Worm (Caenorhabditis elegans) whole organism, L3 larva: ENCODE measurements around the gene C02F12.8.

ENCODE experiments used
- ZK546.5 ChIP-seq: sonication (generic microtip); optimal IDR thresholded peaks from 2 replicates; lab custom pipeline; 2017; ENCODE audit warnings: missing biosample characterization, missing genetic modification characterization
- ama-1 ChIP-seq: fragments of 150-350 bp; optimal IDR thresholded peaks from 2 replicates; lab custom pipeline; 2018
- ceh-16 ChIP-seq: sonication (generic microtip); optimal IDR thresholded peaks from 2 replicates; lab custom pipeline; 2017; ENCODE audit warnings: missing biosample characterization, missing genetic modification characterization
- ceh-28 ChIP-seq: fragments of 150-350 bp; optimal IDR thresholded peaks from 2 replicates; lab custom pipeline; 2014; ENCODE audit warnings: missing biosample characterization, missing genetic modification reagents, missing genetic modification characterization
- ceh-82 ChIP-seq: fragments of 150-350 bp; optimal IDR thresholded peaks from 2 replicates; lab custom pipeline; 2014; ENCODE audit warnings: missing biosample characterization, missing genetic modification characterization
- daf-12 ChIP-seq: fragments of 150-350 bp; optimal IDR thresholded peaks from 2 replicates; lab custom pipeline; 2014; ENCODE audit warnings: missing biosample characterization, missing genetic modification reagents, missing genetic modification characterization
- egl-5 ChIP-seq: fragments of 150-350 bp; optimal IDR thresholded peaks from 2 replicates; lab custom pipeline; 2017; ENCODE audit warnings: missing biosample characterization, missing genetic modification reagents, missing genetic modification characterization, inconsistent platforms
- elt-1 ChIP-seq: fragments of 150-350 bp; optimal IDR thresholded peaks from 2 replicates; lab custom pipeline; 2014; ENCODE audit warnings: missing biosample characterization, missing genetic modification characterization
- elt-2 ChIP-seq: sonication (generic microtip); optimal IDR thresholded peaks from 2 replicates; lab custom pipeline; 2016; ENCODE audit warnings: missing genetic modification reagents, mild to moderate bottlenecking, missing genetic modification characterization, missing compliant biosample characterization
- elt-3 ChIP-seq, 3 experiments: fragments of 150-350 bp in 1 of 3; sonication (generic microtip) in 2 of 3; optimal IDR thresholded peaks; 2 replicates in 2 of 3; 4 replicates in 1 of 3; lab custom pipeline; 2014 to 2017; ENCODE audit warnings: missing biosample characterization in 3 of 3, missing genetic modification characterization in 3 of 3
- eor-1 ChIP-seq, 2 experiments: fragments of 150-350 bp; optimal IDR thresholded peaks; 2 replicates each; lab custom pipeline; 2014 to 2018; ENCODE audit warnings: missing biosample characterization in 2 of 2, missing genetic modification characterization in 2 of 2
- fkh-10 ChIP-seq: sonication (generic microtip); optimal IDR thresholded peaks from 2 replicates; lab custom pipeline; 2017; ENCODE audit warnings: missing biosample characterization, missing genetic modification reagents, missing genetic modification characterization
- fos-1 ChIP-seq: fragments of 150-350 bp; optimal IDR thresholded peaks from 2 replicates; lab custom pipeline; 2014; ENCODE audit warnings: missing biosample characterization, missing genetic modification characterization
- jun-1 ChIP-seq: fragments of 150-350 bp; optimal IDR thresholded peaks from 2 replicates; lab custom pipeline; 2014; ENCODE audit warnings: missing biosample characterization, missing genetic modification reagents, missing genetic modification characterization
- lin-15B ChIP-seq: fragments of 150-350 bp; optimal IDR thresholded peaks from 2 replicates; lab custom pipeline; 2014; ENCODE audit warnings: missing biosample characterization, missing genetic modification characterization
- lin-39 ChIP-seq: fragments of 150-350 bp; optimal IDR thresholded peaks from 2 replicates; lab custom pipeline; 2018; ENCODE audit warnings: missing biosample characterization, missing genetic modification reagents, missing genetic modification characterization
- lsy-12 ChIP-seq: sonication (generic microtip); optimal IDR thresholded peaks from 2 replicates; lab custom pipeline; 2016; ENCODE audit warnings: mild to moderate bottlenecking, missing genetic modification characterization, missing compliant biosample characterization
- mdl-1 ChIP-seq: fragments of 150-350 bp; optimal IDR thresholded peaks from 2 replicates; lab custom pipeline; 2014; ENCODE audit warnings: missing biosample characterization, missing genetic modification characterization
- mml-1 ChIP-seq: fragments of 150-350 bp; sonication (generic microtip); optimal IDR thresholded peaks from 3 replicates; lab custom pipeline; 2014; ENCODE audit warnings: missing biosample characterization, missing genetic modification characterization
- nfya-1 ChIP-seq: sonication (generic microtip); optimal IDR thresholded peaks from 2 replicates; lab custom pipeline; 2017; ENCODE audit warnings: missing genetic modification characterization, mild to moderate bottlenecking, missing compliant biosample characterization, antibody characterized with exemption, moderate library complexity; ENCODE audit not compliant: insufficient read depth
- nhr-12 ChIP-seq: fragments of 150-350 bp; optimal IDR thresholded peaks from 2 replicates; lab custom pipeline; 2014; ENCODE audit warnings: missing biosample characterization, missing genetic modification characterization
- nhr-23 ChIP-seq: fragments of 150-350 bp; optimal IDR thresholded peaks from 2 replicates; lab custom pipeline; 2014; ENCODE audit warnings: missing biosample characterization, missing genetic modification reagents, missing genetic modification characterization
- nhr-237 ChIP-seq: fragments of 150-350 bp; optimal IDR thresholded peaks from 2 replicates; lab custom pipeline; 2014; ENCODE audit warnings: missing biosample characterization, missing genetic modification characterization
- nhr-25 ChIP-seq: sonication (generic microtip); optimal IDR thresholded peaks from 2 replicates; lab custom pipeline; 2017; ENCODE audit warnings: missing biosample characterization, missing genetic modification characterization
- nhr-43 ChIP-seq: sonication (generic microtip); optimal IDR thresholded peaks from 2 replicates; lab custom pipeline; 2016; ENCODE audit warnings: mild to moderate bottlenecking, missing genetic modification characterization, missing compliant biosample characterization; ENCODE audit not compliant: poor library complexity, severe bottlenecking
- nhr-67 ChIP-seq: fragments of 150-350 bp; optimal IDR thresholded peaks from 2 replicates; lab custom pipeline; 2014; ENCODE audit warnings: missing biosample characterization, missing genetic modification characterization
- nhr-76 ChIP-seq: fragments of 150-350 bp; sonication (generic microtip); optimal IDR thresholded peaks from 5 replicates; lab custom pipeline; 2014; ENCODE audit warnings: missing biosample characterization, missing genetic modification characterization
- nhr-77 ChIP-seq: fragments of 150-350 bp; optimal IDR thresholded peaks from 2 replicates; lab custom pipeline; 2014; ENCODE audit warnings: missing biosample characterization, missing genetic modification characterization
- pha-4 ChIP-seq: fragments of 150-350 bp; optimal IDR thresholded peaks from 2 replicates; lab custom pipeline; 2014; ENCODE audit warnings: missing biosample characterization, missing genetic modification reagents, missing genetic modification characterization
- pqm-1 ChIP-seq: fragments of 150-350 bp; optimal IDR thresholded peaks from 2 replicates; lab custom pipeline; 2017; ENCODE audit warnings: missing biosample characterization, missing genetic modification characterization, inconsistent platforms
- sea-2 ChIP-seq: fragments of 150-350 bp; sonication (generic microtip); optimal IDR thresholded peaks from 4 replicates; lab custom pipeline; 2014; ENCODE audit warnings: missing biosample characterization, missing genetic modification reagents, missing genetic modification characterization
- skn-1 ChIP-seq: fragments of 150-350 bp; optimal IDR thresholded peaks from 2 replicates; lab custom pipeline; 2014; ENCODE audit warnings: missing biosample characterization, missing genetic modification characterization
- tbx-2 ChIP-seq: sonication (generic microtip); optimal IDR thresholded peaks from 2 replicates; lab custom pipeline; 2016; ENCODE audit warnings: mild to moderate bottlenecking, missing genetic modification characterization, missing compliant biosample characterization
- unc-39 ChIP-seq: sonication (generic microtip); optimal IDR thresholded peaks from 4 replicates; lab custom pipeline; 2017; ENCODE audit warnings: missing biosample characterization, missing genetic modification characterization
- unc-62 ChIP-seq: fragments of 150-350 bp; sonication (generic microtip); optimal IDR thresholded peaks from 4 replicates; lab custom pipeline; 2014; ENCODE audit warnings: missing biosample characterization, missing genetic modification reagents, missing genetic modification characterization
- ztf-11 ChIP-seq: fragments of 150-350 bp; optimal IDR thresholded peaks from 2 replicates; lab custom pipeline; 2014; ENCODE audit warnings: missing biosample characterization, missing genetic modification characterization
- ztf-4 ChIP-seq: fragments of 150-350 bp; optimal IDR thresholded peaks from 2 replicates; lab custom pipeline; 2014; ENCODE audit warnings: missing biosample characterization, missing genetic modification characterization

The C02F12.8 gene

ce11 chrX:3733321-3733720 is 40.3 kb upstream of the C02F12.8 start:
- TF ChIP-seq unc-39 (tag; lab: Kevin White, UChicago) (no peak), fos-1 (no peak), daf-12 (tag; lab: Kevin White, UChicago) (no peak), nhr-25 (tag; lab: Kevin White, UChicago) (no peak), nhr-76 (tag; lab: Kevin White, UChicago) (no peak), nhr-237 (tag; lab: Kevin White, UChicago) (no peak), unc-62 (GFP tag; lab: Kevin White, UChicago) (no peak), ama-1 (no peak), fkh-10 (GFP tag; lab: Kevin White, UChicago) (no peak), egl-5 (tag; lab: Kevin White, UChicago) (no peak), ceh-16 (no peak), elt-3 (tag; optimal IDR thresholded peaks at IDR 0.05; lab: Kevin White, UChicago) (no peak), nhr-67 (tag; lab: Kevin White, UChicago) (no peak), nhr-23 (tag; lab: Kevin White, UChicago) (no peak), nhr-77 (tag; lab: Kevin White, UChicago) (no peak), pha-4 (tag; lab: Kevin White, UChicago) (no peak)

- peak; percentile 45 for TF ChIP-seq jun-1 (tag; lab: Kevin White, UChicago)
- no peak for TF ChIP-seq fkh-10 (GFP tag; lab: Kevin White, UChicago)
- TF ChIP-seq nhr-12 (tag; lab: Kevin White, UChicago), result no peak
- TF ChIP-seq unc-39 (tag; lab: Kevin White, UChicago), result no peak
- no peak for TF ChIP-seq ztf-4 (tag; lab: Kevin White, UChicago)
- peak; percentile 97 for TF ChIP-seq elt-2
- peak; percentile 96 for TF ChIP-seq pqm-1 (tag; lab: Kevin White, UChicago)
- no peak for TF ChIP-seq lin-39 (tag; lab: Kevin White, UChicago)
- TF ChIP-seq, all 47 proteins: peak for 3
Observed at ce11 chrX:3728970-3729369, 35.9 kb upstream of the C02F12.8 start, which contains the start of gene aex-4. TSS of gene aex-4 (plus strand) at chrX:3729281.

ce11 chrX:3727274-3727673 is 34.2 kb upstream of the C02F12.8 start, which contains the start of gene nlp-1:
TSS of gene nlp-1 (plus strand) at chrX:3727574.
- TF ChIP-seq mdl-1 (no peak), ZK546.5 (tag; lab: Kevin White, UChicago) (no peak), ama-1 (no peak), elt-2 (no peak), lsy-12 (tag; lab: Kevin White, UChicago) (no peak), tbx-2 (tag; lab: Kevin White, UChicago) (no peak), nfya-1 (tag; lab: Kevin White, UChicago) (no peak), skn-1 (tag; lab: Kevin White, UChicago) (no peak), ceh-16 (no peak), egl-5 (tag; lab: Kevin White, UChicago) (no peak), nhr-76 (tag; lab: Kevin White, UChicago) (no peak), ceh-82 (tag; lab: Kevin White, UChicago) (no peak), fos-1 (no peak), elt-3 (tag; optimal IDR thresholded peaks at IDR 0.05; lab: Kevin White, UChicago) (no peak), nhr-237 (tag; lab: Kevin White, UChicago) (no peak)

ce11 chrX:3725437-3725836 is 32.4 kb upstream of the C02F12.8 start:
- no peak for TF ChIP-seq nhr-25 (tag; lab: Kevin White, UChicago)
- TF ChIP-seq fkh-10 (GFP tag; lab: Kevin White, UChicago), result no peak

- no peak for TF ChIP-seq lsy-12 (tag; lab: Kevin White, UChicago)
- TF ChIP-seq elt-1, result no peak
- no peak for TF ChIP-seq ztf-11 (tag; lab: Kevin White, UChicago)
- no peak for TF ChIP-seq unc-39 (tag; lab: Kevin White, UChicago)
- no peak for TF ChIP-seq ceh-28 (tag; lab: Kevin White, UChicago)
- TF ChIP-seq daf-12 (tag; lab: Kevin White, UChicago), result no peak
- no peak for TF ChIP-seq sea-2 (GFP tag; lab: Kevin White, UChicago)
- no peak for TF ChIP-seq nhr-12 (tag; lab: Kevin White, UChicago)
- no peak for TF ChIP-seq eor-1 (tag; optimal IDR thresholded peaks at IDR 0.05; lab: Kevin White, UChicago)
- no peak for TF ChIP-seq nhr-237 (tag; lab: Kevin White, UChicago)
- no peak for TF ChIP-seq pha-4 (tag; lab: Kevin White, UChicago)
- no peak for TF ChIP-seq lin-15B (tag; lab: Kevin White, UChicago)
- TF ChIP-seq nhr-67 (tag; lab: Kevin White, UChicago), result no peak
- TF ChIP-seq mml-1, result no peak
- TF ChIP-seq nhr-43, result no peak
Observed at ce11 chrX:3715835-3716234, 22.8 kb upstream of the C02F12.8 start.
